In the genomic region with DNA sequence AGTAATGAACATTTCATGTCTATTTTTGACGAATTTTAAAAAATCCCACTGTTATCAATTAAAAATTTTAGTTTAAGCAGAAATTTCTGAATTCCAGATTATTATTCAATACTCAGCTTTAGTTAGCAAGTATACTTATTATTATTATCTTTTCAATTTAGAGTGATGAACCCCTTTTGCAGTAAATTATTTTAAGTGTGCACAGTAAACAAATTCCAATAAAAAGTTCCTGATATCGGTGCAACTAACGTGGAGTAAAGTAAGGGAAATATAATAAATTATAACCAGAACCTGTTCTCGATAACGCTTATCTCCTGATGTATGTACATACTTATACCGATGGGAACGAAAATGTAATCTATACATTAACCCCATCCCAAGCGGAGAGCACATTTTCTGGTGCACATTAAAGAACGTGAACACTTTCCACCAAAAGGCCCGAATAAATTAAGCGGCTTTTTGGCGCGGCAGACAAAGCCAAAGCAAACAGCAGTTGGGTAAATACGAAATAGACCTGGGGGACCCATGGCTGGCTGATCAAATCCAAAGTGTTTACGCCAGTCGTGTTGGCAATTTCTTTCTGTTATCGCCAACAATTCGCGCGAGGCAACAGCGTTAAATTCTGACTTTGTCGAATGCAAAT, we compare ENCODE assay signal across 1 fruit fly cellular context.
TF ChIP-seq lines count a peak whose summit lies in the region.

No protein-coding gene starts in this region.

TF ChIP-seq in whole organism, embryonic, 481 proteins besides CTCF, POLR2A, EP300 and RAD21 (continued from another document and continues in another):
- TF ChIP-seq Sry-β (GFP tag; optimal IDR thresholded peaks at IDR 0.05; lab: Kevin White, UChicago) (no peak), CG10543 (GFP tag; optimal IDR thresholded peaks at IDR 0.05; lab: Kevin White, UChicago) (no peak), tin (GFP tag; optimal IDR thresholded peaks at IDR 0.05; lab: Kevin White, UChicago) (no peak), usp (GFP tag; optimal IDR thresholded peaks at IDR 0.05; lab: Kevin White, UChicago) (no peak), Atf3 (GFP tag; optimal IDR thresholded peaks at IDR 0.05; lab: Kevin White, UChicago) (no peak), tna (GFP tag; IDR thresholded peaks at IDR 0.05; lab: Robert Waterston, UW; ENCODE audit: partially characterized antibody) (no peak), CG4282 (GFP tag; optimal IDR thresholded peaks at IDR 0.05; lab: Kevin White, UChicago) (no peak), mld (GFP tag; IDR thresholded peaks at IDR 0.05; lab: Robert Waterston, UW; ENCODE audit: partially characterized antibody) (no peak), CG7745 (tag; optimal IDR thresholded peaks at IDR 0.05; lab: Kevin White, UChicago) (peak; percentile 44), Bdp1 (GFP tag; optimal IDR thresholded peaks at IDR 0.05; lab: Kevin White, UChicago) (no peak), HmgZ (tag; optimal IDR thresholded peaks at IDR 0.05; lab: Kevin White, UChicago) (peak; percentile 31), salm (tag; optimal IDR thresholded peaks at IDR 0.05; lab: Kevin White, UChicago) (peak; percentile 2), CG16779 (GFP tag; IDR thresholded peaks at IDR 0.05; lab: Robert Waterston, UW) (0 out of 2 replicates have a peak, but pooled peaks have one; percentile 8), jigr1 (GFP tag; IDR thresholded peaks at IDR 0.05; lab: Robert Waterston, UW) (no peak), fd96Cb (tag; optimal IDR thresholded peaks at IDR 0.05; lab: Kevin White, UChicago) (no peak), Spps (tag; optimal IDR thresholded peaks at IDR 0.05; lab: Kevin White, UChicago) (no peak), CG6813 (GFP tag; optimal IDR thresholded peaks at IDR 0.05; lab: Kevin White, UChicago) (peak; percentile 65), CG10274 (GFP tag; optimal IDR thresholded peaks at IDR 0.05; lab: Kevin White, UChicago) (no peak), CG10462 (GFP tag; optimal IDR thresholded peaks at IDR 0.05; lab: Kevin White, UChicago) (no peak), bsh (GFP tag; optimal IDR thresholded peaks at IDR 0.05; lab: Kevin White, UChicago) (no peak), CG3065 (GFP tag; optimal IDR thresholded peaks at IDR 0.05; lab: Kevin White, UChicago) (no peak), CG30403 (GFP tag; optimal IDR thresholded peaks at IDR 0.05; lab: Kevin White, UChicago) (no peak), ara (GFP tag; IDR thresholded peaks at IDR 0.05; lab: Robert Waterston, UW) (0 out of 2 replicates have a peak, but pooled peaks have one; percentile 31), h (optimal IDR thresholded peaks at IDR 0.05; lab: Kevin White, UChicago) (no peak), Rfx (GFP tag; IDR thresholded peaks at IDR 0.05; lab: Robert Waterston, UW) (peak; percentile 46; the same call in 1 of the 2 replicates), CG18262 (tag; optimal IDR thresholded peaks at IDR 0.05; lab: Kevin White, UChicago) (no peak), CG8478 (optimal IDR thresholded peaks at IDR 0.05; lab: Kevin White, UChicago) (no peak), Hr51 (GFP tag; optimal IDR thresholded peaks at IDR 0.05; lab: Kevin White, UChicago) (no peak), CG17359 (tag; optimal IDR thresholded peaks at IDR 0.05; lab: Kevin White, UChicago) (no peak), grn (GFP tag; optimal IDR thresholded peaks at IDR 0.05; lab: Kevin White, UChicago) (peak; percentile 34), esg (GFP tag; conservative IDR thresholded peaks at IDR 0.05; lab: Robert Waterston, UW) (no peak), CG14050 (GFP tag; IDR thresholded peaks at IDR 0.05; lab: Robert Waterston, UW) (no peak), CG9609 (GFP tag; optimal IDR thresholded peaks at IDR 0.05; lab: Kevin White, UChicago) (peak; percentile 18), so (GFP tag; IDR thresholded peaks at IDR 0.05; lab: Robert Waterston, UW) (no peak), ranshi (GFP tag; IDR thresholded peaks at IDR 0.05; lab: Robert Waterston, UW) (no peak), CG43689 (GFP tag; IDR thresholded peaks at IDR 0.05; lab: Robert Waterston, UW) (no peak), CG14441 (GFP tag; IDR thresholded peaks at IDR 0.05; lab: Robert Waterston, UW) (no peak; the same call in 1 of the 2 replicates), Rx (GFP tag; IDR thresholded peaks at IDR 0.05; lab: Robert Waterston, UW) (no peak), kay (GFP tag; optimal IDR thresholded peaks at IDR 0.05; lab: Kevin White, UChicago) (peak; percentile 1), Gug (GFP tag; IDR thresholded peaks at IDR 0.05; lab: Robert Waterston, UW) (no peak), sug (tag; optimal IDR thresholded peaks at IDR 0.05; lab: Kevin White, UChicago) (peak; percentile 37), ems (GFP tag; optimal IDR thresholded peaks at IDR 0.05; lab: Kevin White, UChicago) (no peak), HLH3B (GFP tag; IDR thresholded peaks at IDR 0.05; lab: Robert Waterston, UW) (peak; percentile 37; the same call in 1 of the 2 replicates), gfzf (GFP tag; optimal IDR thresholded peaks at IDR 0.05; lab: Kevin White, UChicago) (no peak), fd102C (GFP tag; optimal IDR thresholded peaks at IDR 0.05; lab: Kevin White, UChicago) (no peak), dan (GFP tag; IDR thresholded peaks at IDR 0.05; lab: Robert Waterston, UW) (no peak), ttk (GFP tag; IDR thresholded peaks at IDR 0.05; lab: Robert Waterston, UW) (no peak), ERR (GFP tag; optimal IDR thresholded peaks at IDR 0.05; lab: Kevin White, UChicago) (peak; percentile 18), Dref (GFP tag; IDR thresholded peaks at IDR 0.05; lab: Robert Waterston, UW) (no peak), Sin3A (optimal IDR thresholded peaks at IDR 0.05; lab: Kevin White, UChicago) (no peak), CG18619 (GFP tag; optimal IDR thresholded peaks at IDR 0.05; lab: Kevin White, UChicago) (peak; percentile 55), CG13287 (GFP tag; IDR thresholded peaks at IDR 0.05; lab: Robert Waterston, UW; ENCODE audit: partially characterized antibody) (no peak), CG7556 (GFP tag; optimal IDR thresholded peaks at IDR 0.05; lab: Kevin White, UChicago) (no peak), YL-1 (GFP tag; optimal IDR thresholded peaks at IDR 0.05; lab: Kevin White, UChicago) (no peak), CG8089 (GFP tag; optimal IDR thresholded peaks at IDR 0.05; lab: Kevin White, UChicago) (no peak), NFAT (GFP tag; IDR thresholded peaks at IDR 0.05; lab: Robert Waterston, UW) (peak; percentile 41; the same call in 1 of the 2 replicates), zfh2 (GFP tag; optimal IDR thresholded peaks at IDR 0.05; lab: Kevin White, UChicago) (peak; percentile 37), CG4617 (GFP tag; optimal IDR thresholded peaks at IDR 0.05; lab: Kevin White, UChicago; ENCODE audit: borderline replicate concordance) (no peak), otp (GFP tag; IDR thresholded peaks at IDR 0.05; lab: Robert Waterston, UW) (0 out of 3 replicates have a peak, but pooled peaks have one; percentile 31), CG12769 (tag; optimal IDR thresholded peaks at IDR 0.05; lab: Kevin White, UChicago) (no peak), CG13894 (tag; optimal IDR thresholded peaks at IDR 0.05; lab: Kevin White, UChicago) (no peak), dimm (GFP tag; IDR thresholded peaks at IDR 0.05; lab: Robert Waterston, UW) (no peak), seq (GFP tag; IDR thresholded peaks at IDR 0.05; lab: Robert Waterston, UW) (no peak), Chrac-16 (GFP tag; optimal IDR thresholded peaks at IDR 0.05; lab: Kevin White, UChicago) (no peak), disco-r (GFP tag; optimal IDR thresholded peaks at IDR 0.05; lab: Kevin White, UChicago) (no peak), ken (GFP tag; IDR thresholded peaks at IDR 0.05; lab: Robert Waterston, UW) (peak; percentile 48; the same call in 1 of the 3 replicates), chinmo (GFP tag; IDR thresholded peaks at IDR 0.05; lab: Robert Waterston, UW; ENCODE audit: partially characterized antibody) (0 out of 4 replicates have a peak, but pooled peaks have one; percentile 51), btn (GFP tag; optimal IDR thresholded peaks at IDR 0.05; lab: Kevin White, UChicago) (no peak), CG10209 (GFP tag; optimal IDR thresholded peaks at IDR 0.05; lab: Kevin White, UChicago) (peak; percentile 52), unpg (GFP tag; optimal IDR thresholded peaks at IDR 0.05; lab: Kevin White, UChicago) (no peak), shn (GFP tag; optimal IDR thresholded peaks at IDR 0.05; lab: Kevin White, UChicago) (no peak), dmrt99B (tag; optimal IDR thresholded peaks at IDR 0.05; lab: Kevin White, UChicago) (no peak), crc (GFP tag; optimal IDR thresholded peaks at IDR 0.05; lab: Kevin White, UChicago) (no peak), psq (GFP tag; optimal IDR thresholded peaks at IDR 0.05; lab: Kevin White, UChicago) (no peak), Hmr (GFP tag; optimal IDR thresholded peaks at IDR 0.05; lab: Kevin White, UChicago) (no peak), CG6689 (GFP tag; IDR thresholded peaks at IDR 0.05; lab: Robert Waterston, UW) (no peak), CG12391 (tag; optimal IDR thresholded peaks at IDR 0.05; lab: Kevin White, UChicago) (no peak), her (GFP tag; optimal IDR thresholded peaks at IDR 0.05; lab: Kevin White, UChicago) (peak; percentile 9), vvl (GFP tag; IDR thresholded peaks at IDR 0.05; lab: Robert Waterston, UW) (0 out of 2 replicates have a peak, but pooled peaks have one; percentile 27), CG6683 (GFP tag; optimal IDR thresholded peaks at IDR 0.05; lab: Kevin White, UChicago) (no peak), aop (GFP tag; IDR thresholded peaks at IDR 0.05; lab: Robert Waterston, UW) (no peak), CG10366 (GFP tag; IDR thresholded peaks at IDR 0.05; lab: Robert Waterston, UW) (no peak), slp2 (GFP tag; optimal IDR thresholded peaks at IDR 0.05; lab: Kevin White, UChicago) (no peak), CG18764 (GFP tag; optimal IDR thresholded peaks at IDR 0.05; lab: Kevin White, UChicago) (no peak), Kr (GFP tag; optimal IDR thresholded peaks at IDR 0.05; lab: Kevin White, UChicago) (no peak), CG4707 (GFP tag; optimal IDR thresholded peaks at IDR 0.05; lab: Kevin White, UChicago) (no peak), Mad (GFP tag; optimal IDR thresholded peaks at IDR 0.05; lab: Kevin White, UChicago) (no peak), hkb (optimal IDR thresholded peaks at IDR 0.05; lab: Kevin White, UChicago) (no peak), hkb (GFP tag; IDR thresholded peaks at IDR 0.05; lab: Robert Waterston, UW) (peak; percentile 68), CG13624 (GFP tag; optimal IDR thresholded peaks at IDR 0.05; lab: Kevin White, UChicago) (peak; percentile 25), insv (GFP tag; optimal IDR thresholded peaks at IDR 0.05; lab: Kevin White, UChicago) (no peak), sna (GFP tag; IDR thresholded peaks at IDR 0.05; lab: Robert Waterston, UW; ENCODE audit: partially characterized antibody) (no peak), Atf-2 (GFP tag; optimal IDR thresholded peaks at IDR 0.05; lab: Kevin White, UChicago) (no peak), croc (GFP tag; conservative IDR thresholded peaks at IDR 0.05; lab: Robert Waterston, UW) (no peak), CG14860 (GFP tag; IDR thresholded peaks at IDR 0.05; lab: Robert Waterston, UW; ENCODE audit: partially characterized antibody) (no peak), sens (GFP tag; lab: Kevin White, UChicago) (peak; percentile 68), Usf (GFP tag; optimal IDR thresholded peaks at IDR 0.05; lab: Kevin White, UChicago) (peak; percentile 14), fru (optimal IDR thresholded peaks at IDR 0.05; lab: Kevin White, UChicago) (no peak), HHEX (GFP tag; optimal IDR thresholded peaks at IDR 0.05; lab: Kevin White, UChicago) (no peak), CG32532 (GFP tag; IDR thresholded peaks at IDR 0.05; lab: Robert Waterston, UW) (peak; percentile 50; the same call in 1 of the 2 replicates), Elba2 (GFP tag; optimal IDR thresholded peaks at IDR 0.05; lab: Kevin White, UChicago) (no peak), NfI (GFP tag; optimal IDR thresholded peaks at IDR 0.05; lab: Kevin White, UChicago) (no peak), CG8281 (tag; optimal IDR thresholded peaks at IDR 0.05; lab: Kevin White, UChicago) (no peak), Myb (GFP tag; optimal IDR thresholded peaks at IDR 0.05; lab: Kevin White, UChicago) (no peak), ewg (GFP tag; optimal IDR thresholded peaks at IDR 0.05; lab: Kevin White, UChicago) (no peak), CG9932 (GFP tag; IDR thresholded peaks at IDR 0.05; lab: Robert Waterston, UW) (no peak; the same call in 1 of the 2 replicates), sisA (GFP tag; IDR thresholded peaks at IDR 0.05; lab: Robert Waterston, UW) (no peak), dati (GFP tag; IDR thresholded peaks at IDR 0.05; lab: Robert Waterston, UW) (no peak), CG31441 (GFP tag; IDR thresholded peaks at IDR 0.05; lab: Robert Waterston, UW) (no peak), CG3838 (GFP tag; optimal IDR thresholded peaks at IDR 0.05; lab: Kevin White, UChicago) (no peak), Aef1 (GFP tag; IDR thresholded peaks at IDR 0.05; lab: Robert Waterston, UW) (no peak), az2 (GFP tag; optimal IDR thresholded peaks at IDR 0.05; lab: Kevin White, UChicago) (no peak), bcd (GFP tag; optimal IDR thresholded peaks at IDR 0.05; lab: Kevin White, UChicago) (peak; percentile 42), jing (GFP tag; optimal IDR thresholded peaks at IDR 0.05; lab: Kevin White, UChicago) (no peak), CG16863 (GFP tag; optimal IDR thresholded peaks at IDR 0.05; lab: Kevin White, UChicago) (no peak), Blimp-1 (GFP tag; optimal IDR thresholded peaks at IDR 0.05; lab: Kevin White, UChicago) (no peak), Hr78 (GFP tag; optimal IDR thresholded peaks at IDR 0.05; lab: Kevin White, UChicago) (no peak), CG7357 (GFP tag; IDR thresholded peaks at IDR 0.05; lab: Robert Waterston, UW) (no peak), mirr (GFP tag; optimal IDR thresholded peaks at IDR 0.05; lab: Kevin White, UChicago) (peak; percentile 48), lov (optimal IDR thresholded peaks at IDR 0.05; lab: Kevin White, UChicago) (no peak), lov (GFP tag; IDR thresholded peaks at IDR 0.05; lab: Robert Waterston, UW) (0 out of 3 replicates have a peak, but pooled peaks have one; percentile 11), bowl (GFP tag; IDR thresholded peaks at IDR 0.05; lab: Robert Waterston, UW) (no peak), Max (GFP tag; optimal IDR thresholded peaks at IDR 0.05; lab: Kevin White, UChicago) (peak; percentile 0), crp (GFP tag; optimal IDR thresholded peaks at IDR 0.05; lab: Kevin White, UChicago) (no peak), CG10147 (GFP tag; optimal IDR thresholded peaks at IDR 0.05; lab: Kevin White, UChicago) (no peak), CG2120 (GFP tag; optimal IDR thresholded peaks at IDR 0.05; lab: Kevin White, UChicago) (peak; percentile 62), CG1792 (GFP tag; optimal IDR thresholded peaks at IDR 0.05; lab: Kevin White, UChicago) (peak; percentile 36)
